Fruit fly (Drosophila melanogaster): Measurements from ENCODE around the gene Fpgs2.

Gene Fpgs2

DNA sequence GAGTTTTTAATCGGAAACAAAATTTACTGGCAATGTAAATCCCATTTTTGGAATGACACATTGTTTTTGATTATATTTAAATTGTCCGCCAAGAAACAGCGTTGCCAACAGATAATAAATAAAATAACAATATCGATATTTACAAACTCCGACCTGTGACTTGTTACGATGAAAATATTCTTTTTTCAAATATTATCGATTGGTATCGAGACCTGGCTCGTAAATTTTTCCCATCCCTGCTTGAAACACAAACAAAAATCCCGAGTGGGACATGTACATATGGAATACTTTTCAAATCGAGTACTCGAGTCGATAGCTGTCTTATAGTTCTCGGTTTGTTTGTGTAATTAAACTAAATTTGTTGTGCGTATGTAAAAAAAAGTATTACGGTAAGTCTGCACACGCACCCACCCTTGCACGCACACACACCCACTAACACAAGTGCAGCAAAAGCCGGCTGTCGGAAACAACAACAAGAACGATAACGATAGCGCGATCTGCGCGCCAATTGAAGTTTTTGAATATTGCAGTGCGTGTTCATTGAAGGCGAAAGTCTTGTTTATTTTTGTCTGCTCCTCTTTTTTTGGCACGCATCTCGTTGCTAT, 51.5 kb downstream of the Fpgs2 start, which contains the start of gene TTLL4B (continued):
- peak; percentile 24 for TF ChIP-seq her (GFP tag; optimal IDR thresholded peaks at IDR 0.05)
- TF ChIP-seq Sin3A (optimal IDR thresholded peaks at IDR 0.05), result peak; percentile 72
- TF ChIP-seq nmo (GFP tag; optimal IDR thresholded peaks at IDR 0.05), result peak; percentile 58
- TF ChIP-seq row (GFP tag; IDR thresholded peaks at IDR 0.05), result peak; percentile 33; the same call in 1 of the 3 replicates
- peak; percentile 92 for TF ChIP-seq HLH4C (GFP tag; IDR thresholded peaks at IDR 0.05; ENCODE audit: partially characterized antibody)
- no peak for TF ChIP-seq al (GFP tag; IDR thresholded peaks at IDR 0.05)
- TF ChIP-seq CHES-1-like (GFP tag; optimal IDR thresholded peaks at IDR 0.05), result peak; percentile 39
- TF ChIP-seq Stat92E (GFP tag; optimal IDR thresholded peaks at IDR 0.05), result peak in 1 of 3 experiments; percentile 53
- peak; percentile 89 for TF ChIP-seq CG4360 (GFP tag; IDR thresholded peaks at IDR 0.05)
- TF ChIP-seq MTF-1 (GFP tag; optimal IDR thresholded peaks at IDR 0.05; ENCODE audit: borderline replicate concordance), result peak; percentile 65
- TF ChIP-seq Doc3 (GFP tag; IDR thresholded peaks at IDR 0.05; ENCODE audit: partially characterized antibody), result peak; percentile 78
- peak; percentile 90 for TF ChIP-seq Dll (GFP tag; IDR thresholded peaks at IDR 0.05; ENCODE audit: partially characterized antibody)
- TF ChIP-seq exex (tag; optimal IDR thresholded peaks at IDR 0.05), result no peak
- TF ChIP-seq Hsf (GFP tag; optimal IDR thresholded peaks at IDR 0.05), result peak; percentile 6
- TF ChIP-seq hbn (GFP tag; IDR thresholded peaks at IDR 0.05; ENCODE audit: partially characterized antibody), result peak; percentile 74
- TF ChIP-seq CG2712 (tag; optimal IDR thresholded peaks at IDR 0.05), result peak; percentile 15
- peak; percentile 58; the same call in 1 of the 4 replicates for TF ChIP-seq chinmo (GFP tag; IDR thresholded peaks at IDR 0.05; ENCODE audit: partially characterized antibody)
- TF ChIP-seq CG13123 (GFP tag; optimal IDR thresholded peaks at IDR 0.05), result no peak
- peak; percentile 75 for TF ChIP-seq Med (GFP tag)
- peak; percentile 70 for TF ChIP-seq CG14710 (tag; optimal IDR thresholded peaks at IDR 0.05)
- TF ChIP-seq Ets97D (GFP tag; optimal IDR thresholded peaks at IDR 0.05), result peak; percentile 58
- TF ChIP-seq zen2 (GFP tag; IDR thresholded peaks at IDR 0.05; ENCODE audit: partially characterized antibody), result peak; percentile 81
- TF ChIP-seq tna (GFP tag; IDR thresholded peaks at IDR 0.05; ENCODE audit: partially characterized antibody), result peak; percentile 88
- TF ChIP-seq CG9797 (GFP tag; optimal IDR thresholded peaks at IDR 0.05), result peak; percentile 34
- TF ChIP-seq Xrp1 (GFP tag; IDR thresholded peaks at IDR 0.05), result peak; percentile 37; the same call in 1 of the 2 replicates
- peak; percentile 33; the same call in 1 of the 3 replicates for TF ChIP-seq CG17361 (GFP tag; IDR thresholded peaks at IDR 0.05)
- peak; percentile 45 for TF ChIP-seq CoRest (tag; optimal IDR thresholded peaks at IDR 0.05)
- TF ChIP-seq Max (GFP tag; optimal IDR thresholded peaks at IDR 0.05), result peak; percentile 13
- TF ChIP-seq CG9932 (GFP tag; IDR thresholded peaks at IDR 0.05), result peak; percentile 44; the same call in 1 of the 2 replicates
- no peak for TF ChIP-seq CG5245 (GFP tag; optimal IDR thresholded peaks at IDR 0.05)
- peak; percentile 98 for TF ChIP-seq CG9215 (GFP tag; IDR thresholded peaks at IDR 0.05)
- TF ChIP-seq CG10267 (tag; optimal IDR thresholded peaks at IDR 0.05), result peak; percentile 48
- peak; percentile 94 for TF ChIP-seq cg (GFP tag; optimal IDR thresholded peaks at IDR 0.05)
- peak; percentile 36 for TF ChIP-seq phol (tag; optimal IDR thresholded peaks at IDR 0.05)
- peak; percentile 92 for TF ChIP-seq CG13287 (GFP tag; IDR thresholded peaks at IDR 0.05; ENCODE audit: partially characterized antibody)
- peak; percentile 92 for TF ChIP-seq CG16813 (GFP tag; IDR thresholded peaks at IDR 0.05; ENCODE audit: partially characterized antibody)
- TF ChIP-seq E2f2 (GFP tag; IDR thresholded peaks at IDR 0.05), result peak; percentile 95
- peak in 1 of 2 experiments; percentile 7 for TF ChIP-seq dpn (GFP tag; optimal IDR thresholded peaks at IDR 0.05)
- peak; percentile 95 for TF ChIP-seq amos (GFP tag; IDR thresholded peaks at IDR 0.05; ENCODE audit: partially characterized antibody)
- peak; percentile 15 for TF ChIP-seq HmgZ (tag; optimal IDR thresholded peaks at IDR 0.05)
- no peak for TF ChIP-seq CG3407 (GFP tag; optimal IDR thresholded peaks at IDR 0.05)
- peak; percentile 22 for TF ChIP-seq CG13624 (GFP tag; optimal IDR thresholded peaks at IDR 0.05)

Measured in whole organism, embryonic.